Worm (Caenorhabditis elegans) whole organism, late embryonic: ENCODE measurements around the gene mrpl-48.

Experiments used
- C38D4.7 ChIP-seq: fragments of 200-800 bp; sonication (Bioruptor generic); optimal IDR thresholded peaks from 2 replicates; lab custom pipeline; 2018; ENCODE audit warnings: mild to moderate bottlenecking, missing genetic modification characterization, moderate library complexity, missing compliant biosample characterization
- K02D7.2 ChIP-seq: sonication (generic microtip); optimal IDR thresholded peaks from 2 replicates; lab custom pipeline; 2017; ENCODE audit warnings: mild to moderate bottlenecking, missing genetic modification characterization, missing compliant biosample characterization
- K09A11.1 ChIP-seq: sonication (generic microtip); optimal IDR thresholded peaks from 2 replicates; lab custom pipeline; 2017; ENCODE audit warnings: antibody characterized with exemption, mild to moderate bottlenecking, missing genetic modification characterization, missing compliant biosample characterization; ENCODE audit not compliant: insufficient read depth
- ahr-1 ChIP-seq: sonication (generic microtip); optimal IDR thresholded peaks from 2 replicates; lab custom pipeline; 2016; ENCODE audit warnings: missing genetic modification characterization, missing compliant biosample characterization
- ceh-18 ChIP-seq: sonication (generic microtip); optimal IDR thresholded peaks from 2 replicates; lab custom pipeline; 2016; ENCODE audit warnings: missing genetic modification characterization, missing compliant biosample characterization
- ceh-2 ChIP-seq: sonication (generic microtip); optimal IDR thresholded peaks from 2 replicates; lab custom pipeline; 2016; ENCODE audit warnings: missing genotype, missing genetic modification characterization, missing compliant biosample characterization
- ceh-22 ChIP-seq: sonication (generic microtip); optimal IDR thresholded peaks from 2 replicates; lab custom pipeline; 2017; ENCODE audit warnings: missing biosample characterization, missing genetic modification characterization
- ceh-30 ChIP-seq: fragments of 150-350 bp; optimal IDR thresholded peaks from 2 replicates; lab custom pipeline; 2014; ENCODE audit warnings: missing biosample characterization, missing genetic modification characterization
- ceh-45 ChIP-seq: fragments of 200-800 bp; sonication (Bioruptor generic); IDR thresholded peaks from 2 replicates; pipeline ENCODE4 v1.3.6; 2022; ENCODE audit warnings: missing genetic modification reagents, missing genetic modification characterization, missing compliant biosample characterization
- che-1 ChIP-seq: sonication (generic microtip); optimal IDR thresholded peaks from 2 replicates; lab custom pipeline; 2016; ENCODE audit warnings: mild to moderate bottlenecking, missing genetic modification characterization, missing compliant biosample characterization
- dve-1 ChIP-seq: sonication (generic microtip); optimal IDR thresholded peaks from 2 replicates; lab custom pipeline; 2017; ENCODE audit warnings: antibody characterized with exemption, mild to moderate bottlenecking, missing genetic modification characterization, missing compliant biosample characterization
- elt-2 ChIP-seq: sonication (generic microtip); optimal IDR thresholded peaks from 2 replicates; lab custom pipeline; 2016; ENCODE audit warnings: missing genetic modification reagents, missing genetic modification characterization, missing compliant biosample characterization
- fax-1 ChIP-seq: sonication (generic microtip); optimal IDR thresholded peaks from 2 replicates; lab custom pipeline; 2016; ENCODE audit warnings: missing genotype, missing genetic modification characterization, missing compliant biosample characterization
- fkh-10 ChIP-seq: fragments of 150-350 bp; optimal IDR thresholded peaks from 2 replicates; lab custom pipeline; 2014; ENCODE audit warnings: missing biosample characterization, missing genetic modification reagents, missing genetic modification characterization
- fkh-6 ChIP-seq: sonication (generic microtip); optimal IDR thresholded peaks from 2 replicates; lab custom pipeline; 2016; ENCODE audit warnings: missing genetic modification characterization, missing compliant biosample characterization
- hlh-13 ChIP-seq: fragments of 200-800 bp; sonication (Bioruptor generic); optimal IDR thresholded peaks from 2 replicates; lab custom pipeline; 2018; ENCODE audit warnings: mild to moderate bottlenecking, missing genetic modification characterization, missing compliant biosample characterization
- hlh-15 ChIP-seq: sonication (generic microtip); optimal IDR thresholded peaks from 2 replicates; lab custom pipeline; 2016; ENCODE audit warnings: missing genetic modification characterization, missing compliant biosample characterization
- hlh-6 ChIP-seq: sonication (generic microtip); optimal IDR thresholded peaks from 2 replicates; lab custom pipeline; 2016; ENCODE audit warnings: missing genotype, missing genetic modification characterization, missing compliant biosample characterization
- hlh-8 ChIP-seq: sonication (generic microtip); optimal IDR thresholded peaks from 2 replicates; lab custom pipeline; 2016; ENCODE audit warnings: missing genotype, missing genetic modification characterization, missing compliant biosample characterization
- lim-6 ChIP-seq: sonication (generic microtip); optimal IDR thresholded peaks from 2 replicates; lab custom pipeline; 2016; ENCODE audit warnings: missing genetic modification characterization, missing compliant biosample characterization
- madf-2 ChIP-seq: sonication (generic microtip); optimal IDR thresholded peaks from 2 replicates; lab custom pipeline; 2017; ENCODE audit warnings: missing genetic modification characterization, missing compliant biosample characterization
- mec-3 ChIP-seq: sonication (generic microtip); optimal IDR thresholded peaks from 2 replicates; lab custom pipeline; 2016; ENCODE audit warnings: borderline replicate concordance, missing genetic modification characterization, missing compliant biosample characterization
- npax-4 ChIP-seq: sonication (generic microtip); optimal IDR thresholded peaks from 2 replicates; lab custom pipeline; 2016; ENCODE audit warnings: missing genetic modification characterization, missing compliant biosample characterization
- pha-2 ChIP-seq: sonication (generic microtip); optimal IDR thresholded peaks from 2 replicates; lab custom pipeline; 2017; ENCODE audit warnings: mild to moderate bottlenecking, missing genetic modification characterization, missing compliant biosample characterization
- pros-1 ChIP-seq: fragments of 150-350 bp; optimal IDR thresholded peaks from 2 replicates; lab custom pipeline; 2014; ENCODE audit warnings: missing biosample characterization, missing genetic modification reagents, missing genetic modification characterization
- ref-2 ChIP-seq: sonication (generic microtip); optimal IDR thresholded peaks from 2 replicates; lab custom pipeline; 2016; ENCODE audit warnings: missing genetic modification characterization, missing compliant biosample characterization
- tbx-7 ChIP-seq: sonication (generic microtip); optimal IDR thresholded peaks from 2 replicates; lab custom pipeline; 2016; ENCODE audit warnings: missing genotype, missing genetic modification characterization, missing compliant biosample characterization
- ttx-3 ChIP-seq: sonication (generic microtip); optimal IDR thresholded peaks from 2 replicates; lab custom pipeline; 2016; ENCODE audit warnings: missing genetic modification reagents, missing genetic modification characterization, missing compliant biosample characterization
- unc-3 ChIP-seq, 2 experiments: fragments of 200-800 bp in 1 of 2; sonication (Bioruptor generic) in 1 of 2; sonication (generic microtip) in 1 of 2; conservative IDR thresholded peaks in 1 of 2; optimal IDR thresholded peaks in 1 of 2; 2 replicates each; pipeline versions ENCODE4 v1.3.6 to Lab custom; 2016 to 2022; ENCODE audit warnings: missing compliant biosample characterization in 2 of 2, missing genetic modification characterization in 2 of 2, missing genetic modification reagents in 1 of 2
- unc-42 ChIP-seq: sonication (generic microtip); optimal IDR thresholded peaks from 2 replicates; lab custom pipeline; 2016; ENCODE audit warnings: missing genotype, missing genetic modification characterization, missing compliant biosample characterization
- unc-55 ChIP-seq: sonication (generic microtip); optimal IDR thresholded peaks from 2 replicates; lab custom pipeline; 2017; ENCODE audit warnings: missing biosample characterization, missing genetic modification reagents, missing genetic modification characterization
- unc-86 ChIP-seq: sonication (generic microtip); optimal IDR thresholded peaks from 2 replicates; lab custom pipeline; 2016; ENCODE audit warnings: missing genetic modification characterization, missing compliant biosample characterization

mrpl-48 gene

DNA sequence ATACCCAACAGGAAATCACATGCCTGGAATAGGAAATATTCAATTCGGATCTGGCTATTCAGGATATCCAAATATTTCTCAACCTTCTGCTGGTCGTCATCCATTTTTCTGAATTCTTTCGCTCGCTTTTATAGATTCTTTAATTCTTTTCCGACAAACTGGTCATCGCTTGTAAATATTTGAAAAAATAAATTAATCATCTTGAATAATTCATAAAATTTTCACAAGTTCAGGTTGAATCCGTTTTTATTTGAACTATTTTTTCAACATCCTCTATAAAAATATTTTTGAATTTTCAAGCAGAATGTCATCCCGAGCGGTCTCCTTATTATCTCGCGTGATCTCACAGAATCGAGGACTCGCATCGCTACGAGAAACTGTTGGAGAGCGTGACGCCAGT, at the start of gene mrpl-48:
TSS of gene mrpl-48 (plus strand) at position 301 of the 400 bp plus-strand sequence.
- TF ChIP-seq npax-4 (tag; lab: Kevin White, UChicago) (no peak), ref-2 (tag; lab: Kevin White, UChicago) (no peak), fax-1 (no peak), madf-2 (tag; lab: Kevin White, UChicago) (no peak), tbx-7 (tag; lab: Kevin White, UChicago) (no peak), K09A11.1 (no peak), ceh-18 (tag; lab: Kevin White, UChicago) (no peak), ahr-1 (tag; lab: Kevin White, UChicago) (no peak), dve-1 (tag; lab: Kevin White, UChicago) (no peak), pros-1 (tag; lab: Kevin White, UChicago) (no peak), C38D4.7 (GFP tag; lab: Kevin White, UChicago) (no peak)
- TF ChIP-seq, all 69 proteins: peak for 0

DNA sequence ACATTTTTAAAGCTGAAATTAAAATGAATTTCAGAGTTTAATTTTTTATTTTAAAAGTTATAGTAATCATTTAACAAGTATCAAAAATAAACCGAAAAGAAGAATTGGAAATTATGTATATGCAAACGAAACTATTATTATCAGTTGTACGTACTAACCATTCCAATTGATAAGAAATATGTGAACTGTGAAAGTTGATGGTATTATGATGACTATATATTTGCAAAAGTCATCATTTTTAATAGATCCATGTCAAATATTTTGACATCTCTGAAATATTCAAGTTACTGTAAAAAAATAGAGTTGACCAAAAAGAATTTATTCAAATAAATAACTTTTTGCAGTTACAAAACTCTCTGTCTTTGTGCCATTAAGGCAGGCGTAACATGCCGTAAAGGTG, 45.5 kb upstream of the mrpl-48 start, which contains the start of gene ugt-48:
TSS of gene ugt-48 (minus strand) at position 12 of the 400 bp plus-strand sequence.
- TF ChIP-seq npax-4 (tag; lab: Kevin White, UChicago) = no peak
- no peak for TF ChIP-seq C38D4.7 (GFP tag; lab: Kevin White, UChicago)

DNA sequence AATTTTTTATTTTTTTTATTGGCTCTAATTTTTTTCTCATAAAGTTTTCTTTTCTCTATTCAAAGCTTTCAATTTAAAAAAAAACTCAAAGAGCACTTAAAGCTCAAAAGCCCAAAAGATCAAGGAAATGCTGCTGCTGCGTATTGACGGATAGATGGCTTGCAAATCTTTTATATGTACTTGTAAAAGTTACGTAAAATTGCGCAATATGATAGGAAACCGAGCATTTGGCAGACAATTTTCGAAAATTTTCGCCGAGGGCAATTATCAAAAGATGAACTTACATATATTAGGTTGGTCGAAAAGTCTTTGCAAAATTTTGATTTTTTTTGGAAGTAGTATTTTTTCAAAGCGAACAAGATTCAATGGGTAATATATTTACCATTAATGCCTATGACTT, 45.0 kb upstream of the mrpl-48 start:
- no peak for TF ChIP-seq hlh-15 (tag; lab: Kevin White, UChicago)
- TF ChIP-seq hlh-6 (tag; lab: Kevin White, UChicago) = no peak
- TF ChIP-seq ttx-3 (tag; lab: Kevin White, UChicago) = no peak
- TF ChIP-seq C38D4.7 (GFP tag; lab: Kevin White, UChicago) = no peak
- no peak for TF ChIP-seq ceh-30
- TF ChIP-seq pros-1 (tag; lab: Kevin White, UChicago) = no peak
- no peak for TF ChIP-seq unc-42
- TF ChIP-seq, all 69 proteins: peak for 0

DNA sequence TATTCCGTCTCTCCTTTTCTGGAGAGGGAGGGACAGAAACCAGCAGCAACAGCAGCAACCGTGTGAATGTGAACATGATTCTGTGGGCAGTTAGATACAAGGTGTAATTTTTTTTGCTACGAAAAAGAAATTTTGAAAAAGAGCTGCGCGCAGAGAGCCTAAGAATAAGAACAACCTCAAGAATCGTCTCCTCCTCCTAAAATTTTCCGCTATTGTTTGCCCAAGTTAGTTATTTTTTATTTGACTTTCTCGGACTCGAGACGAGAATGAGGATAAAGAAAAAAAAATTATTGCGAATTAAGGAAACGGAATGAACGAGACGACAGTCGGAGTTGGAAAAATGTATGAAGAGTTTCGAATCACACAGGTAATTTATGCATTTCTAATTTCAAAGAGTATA, 34.9 kb upstream of the mrpl-48 start, which contains the start of gene glb-5:
TSS of gene glb-5 (plus strand) at position 301 of the 400 bp plus-strand sequence.
- TF ChIP-seq mec-3 (tag; lab: Kevin White, UChicago) (no peak), pha-2 (tag; lab: Kevin White, UChicago) (no peak), madf-2 (tag; lab: Kevin White, UChicago) (no peak), K02D7.2 (tag; lab: Kevin White, UChicago) (no peak), unc-86 (tag; lab: Kevin White, UChicago) (no peak)

DNA sequence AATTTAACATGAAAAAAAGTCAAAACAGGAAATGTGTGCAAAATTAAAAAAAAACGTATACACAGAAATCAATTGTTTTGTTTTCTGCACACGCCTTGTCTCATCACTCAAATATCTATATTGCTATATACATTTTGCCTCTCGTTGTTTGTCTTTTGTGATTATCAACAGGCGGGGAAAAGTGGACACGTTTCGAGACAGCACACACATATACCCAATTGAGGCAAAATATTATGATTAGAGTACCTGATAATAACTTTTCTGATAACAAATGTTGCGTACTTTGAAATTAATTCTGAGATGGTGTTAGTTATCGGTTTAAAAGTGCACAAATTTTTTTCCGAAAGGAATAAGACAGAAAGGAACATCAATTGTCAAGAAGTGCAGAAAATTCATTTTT, 33.6 kb upstream of the mrpl-48 start:
- TF ChIP-seq elt-2 (tag; lab: Kevin White, UChicago) = peak; percentile 91
- no peak for TF ChIP-seq dve-1 (tag; lab: Kevin White, UChicago)

DNA sequence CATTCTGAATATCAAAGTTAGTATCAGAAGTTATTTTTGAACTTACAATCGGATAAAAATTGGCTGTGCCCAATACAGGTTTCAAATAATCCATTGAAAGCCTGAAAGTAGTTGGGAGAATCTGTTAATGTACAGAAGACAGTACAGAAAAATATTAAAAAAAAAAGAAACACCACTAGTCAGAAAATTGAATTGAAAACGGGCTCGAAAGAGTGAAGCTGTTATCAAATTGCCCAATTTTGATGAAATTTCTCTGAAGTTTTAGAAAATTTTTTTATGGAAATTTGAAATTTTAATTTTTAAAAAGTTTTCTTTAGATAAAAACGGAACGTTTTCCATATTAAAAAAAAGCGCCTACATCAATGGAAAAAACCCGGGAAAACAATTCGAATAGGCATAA, 26.4 kb upstream of the mrpl-48 start, which contains the start of gene C18C4.7:
TSS of gene C18C4.7 (minus strand) at position 101 of the 400 bp plus-strand sequence.
- TF ChIP-seq ceh-22 (tag; lab: Kevin White, UChicago) (no peak), unc-3 (GFP tag; conservative IDR thresholded peaks at IDR 0.05; lab: Robert Waterston, UW) (no peak), unc-3 (tag; optimal IDR thresholded peaks at IDR 0.05; lab: Kevin White, UChicago) (no peak), unc-55 (no peak), K02D7.2 (tag; lab: Kevin White, UChicago) (no peak), ceh-45 (GFP tag; lab: Robert Waterston, UW) (no peak), fkh-10 (GFP tag; lab: Kevin White, UChicago) (no peak), ceh-2 (no peak), unc-42 (no peak), hlh-13 (GFP tag; lab: Kevin White, UChicago) (no peak), hlh-8 (tag; lab: Kevin White, UChicago) (no peak), che-1 (no peak), fkh-6 (tag; lab: Kevin White, UChicago) (no peak), lim-6 (no peak)
